Worm (Caenorhabditis elegans) whole organism, early embryonic: ENCODE measurements around the gene col-10.

Experiments used
- B0310.2 ChIP-seq: sonication (generic microtip); optimal IDR thresholded peaks from 2 replicates; lab custom pipeline; 2016; ENCODE audit warnings: mild to moderate bottlenecking, missing genetic modification characterization, missing compliant biosample characterization
- F13C5.2 ChIP-seq: sonication (generic microtip); optimal IDR thresholded peaks from 2 replicates; lab custom pipeline; 2017; ENCODE audit warnings: mild to moderate bottlenecking, missing genetic modification characterization, inconsistent platforms, missing compliant biosample characterization
- aly-1 ChIP-seq: sonication (generic microtip); optimal IDR thresholded peaks from 2 replicates; lab custom pipeline; 2016; ENCODE audit warnings: missing genetic modification characterization, missing compliant biosample characterization
- ama-1 ChIP-seq: fragments of 150-350 bp; optimal IDR thresholded peaks from 2 replicates; lab custom pipeline; 2014
- ceh-13 ChIP-seq: fragments of 200-800 bp; sonication (Bioruptor generic); optimal IDR thresholded peaks from 2 replicates; lab custom pipeline; 2018; ENCODE audit warnings: mild to moderate bottlenecking, missing genetic modification characterization, missing compliant biosample characterization
- ceh-36 ChIP-seq: sonication (generic microtip); optimal IDR thresholded peaks from 2 replicates; lab custom pipeline; 2016; ENCODE audit warnings: missing genetic modification characterization, inconsistent platforms, missing compliant biosample characterization
- ets-7 ChIP-seq: sonication (generic microtip); optimal IDR thresholded peaks from 2 replicates; lab custom pipeline; 2016; ENCODE audit warnings: missing genotype, missing genetic modification characterization, missing compliant biosample characterization
- flt-1 ChIP-seq: fragments of 200-800 bp; sonication (Bioruptor generic); IDR thresholded peaks from 2 replicates; pipeline ENCODE4 v1.3.6; 2022; ENCODE audit warnings: missing genetic modification characterization, missing compliant biosample characterization
- hmbx-1 ChIP-seq: sonication (generic microtip); optimal IDR thresholded peaks from 2 replicates; lab custom pipeline; 2016; ENCODE audit warnings: mild to moderate bottlenecking, missing genetic modification characterization, missing compliant biosample characterization
- hmg-4 ChIP-seq: fragments of 200-800 bp; sonication (Bioruptor generic); optimal IDR thresholded peaks from 2 replicates; lab custom pipeline; 2018; ENCODE audit warnings: mild to moderate bottlenecking, missing genetic modification characterization, missing compliant biosample characterization
- hnd-1 ChIP-seq: sonication (generic microtip); optimal IDR thresholded peaks from 2 replicates; lab custom pipeline; 2016; ENCODE audit warnings: missing genetic modification characterization, missing compliant biosample characterization
- pes-1 ChIP-seq: fragments of 200-800 bp; sonication (Bioruptor generic); IDR thresholded peaks from 2 replicates; pipeline ENCODE4 v1.3.6; 2022; ENCODE audit warnings: missing genetic modification reagents, missing genetic modification characterization, missing compliant biosample characterization
- scrt-1 ChIP-seq: fragments of 200-800 bp; sonication (Bioruptor generic); IDR thresholded peaks from 2 replicates; pipeline ENCODE4 v1.3.6; 2022; ENCODE audit warnings: missing genetic modification characterization, missing compliant biosample characterization
- sea-1 ChIP-seq: fragments of 200-800 bp; sonication (Bioruptor generic); conservative IDR thresholded peaks from 2 replicates; pipeline ENCODE4 v1.3.6; 2022; ENCODE audit warnings: missing genetic modification characterization, missing compliant biosample characterization
- tbx-11 ChIP-seq: fragments of 200-800 bp; sonication (Bioruptor generic); IDR thresholded peaks from 2 replicates; pipeline ENCODE4 v1.3.6; 2022; ENCODE audit warnings: missing genetic modification characterization, missing compliant biosample characterization
- tbx-37 ChIP-seq: fragments of 200-800 bp; sonication (Bioruptor generic); conservative IDR thresholded peaks from 2 replicates; pipeline ENCODE4 v1.3.6; 2022; ENCODE audit warnings: missing genetic modification reagents, missing genetic modification characterization, missing compliant biosample characterization
- tra-4 ChIP-seq: sonication (generic microtip); optimal IDR thresholded peaks from 2 replicates; lab custom pipeline; 2017; ENCODE audit warnings: missing genetic modification characterization, missing compliant biosample characterization

col-10 gene

ce11 chrV:9168089-9168488 is 3.0 kb upstream of the col-10 start, which contains the start of gene B0222.11:
TSS of gene B0222.11 (minus strand) at chrV:9168189.
- TF ChIP-seq ets-7 (tag; lab: Kevin White, UChicago) (no peak), tra-4 (tag; lab: Kevin White, UChicago) (no peak), tbx-37 (GFP tag; lab: Robert Waterston, UW) (no peak), hmg-4 (no peak), tbx-11 (GFP tag; lab: Robert Waterston, UW) (no peak), aly-1 (tag; lab: Kevin White, UChicago) (no peak), F13C5.2 (tag; lab: Kevin White, UChicago) (no peak), B0310.2 (tag; lab: Kevin White, UChicago) (no peak), hmbx-1 (tag; lab: Kevin White, UChicago) (no peak), ceh-13 (GFP tag; lab: Kevin White, UChicago) (no peak), scrt-1 (GFP tag; lab: Robert Waterston, UW) (no peak), hnd-1 (tag; lab: Kevin White, UChicago) (no peak), pes-1 (GFP tag; lab: Robert Waterston, UW) (no peak), sea-1 (GFP tag; lab: Robert Waterston, UW) (no peak), flt-1 (GFP tag; lab: Robert Waterston, UW) (no peak), ama-1 (lab: Kevin White, UChicago) (no peak), ceh-36 (tag; lab: Kevin White, UChicago) (no peak)

ce11 chrV:9166306-9166705 is 1.2 kb upstream of the col-10 start:
- no peak for TF ChIP-seq tbx-11 (GFP tag; lab: Robert Waterston, UW)
- TF ChIP-seq tbx-37 (GFP tag; lab: Robert Waterston, UW): no peak
- TF ChIP-seq hnd-1 (tag; lab: Kevin White, UChicago): no peak
- TF ChIP-seq F13C5.2 (tag; lab: Kevin White, UChicago): no peak
- TF ChIP-seq scrt-1 (GFP tag; lab: Robert Waterston, UW): no peak
- TF ChIP-seq flt-1 (GFP tag; lab: Robert Waterston, UW): no peak
- no peak for TF ChIP-seq tra-4 (tag; lab: Kevin White, UChicago)
- TF ChIP-seq ama-1 (lab: Kevin White, UChicago): no peak
- TF ChIP-seq sea-1 (GFP tag; lab: Robert Waterston, UW): no peak
- TF ChIP-seq aly-1 (tag; lab: Kevin White, UChicago): no peak
- TF ChIP-seq ceh-13 (GFP tag; lab: Kevin White, UChicago): no peak
- no peak for TF ChIP-seq hmbx-1 (tag; lab: Kevin White, UChicago)
- no peak for TF ChIP-seq ceh-36 (tag; lab: Kevin White, UChicago)
- TF ChIP-seq B0310.2 (tag; lab: Kevin White, UChicago): no peak
- no peak for TF ChIP-seq ets-7 (tag; lab: Kevin White, UChicago)
- TF ChIP-seq pes-1 (GFP tag; lab: Robert Waterston, UW): no peak
- TF ChIP-seq hmg-4: no peak

ce11 chrV:9163897-9164296 is 1.2 kb downstream of the col-10 start:
- no peak for TF ChIP-seq ama-1 (lab: Kevin White, UChicago)
- TF ChIP-seq tbx-37 (GFP tag; lab: Robert Waterston, UW): no peak
- TF ChIP-seq aly-1 (tag; lab: Kevin White, UChicago): no peak
- no peak for TF ChIP-seq scrt-1 (GFP tag; lab: Robert Waterston, UW)
- TF ChIP-seq hmbx-1 (tag; lab: Kevin White, UChicago): no peak
- no peak for TF ChIP-seq pes-1 (GFP tag; lab: Robert Waterston, UW)
- TF ChIP-seq flt-1 (GFP tag; lab: Robert Waterston, UW): no peak
- TF ChIP-seq tra-4 (tag; lab: Kevin White, UChicago): no peak
- no peak for TF ChIP-seq F13C5.2 (tag; lab: Kevin White, UChicago)

- no peak for TF ChIP-seq aly-1 (tag; lab: Kevin White, UChicago)
- TF ChIP-seq ama-1 (lab: Kevin White, UChicago): no peak
- TF ChIP-seq tbx-11 (GFP tag; lab: Robert Waterston, UW): no peak
- no peak for TF ChIP-seq tra-4 (tag; lab: Kevin White, UChicago)
- TF ChIP-seq ceh-36 (tag; lab: Kevin White, UChicago): no peak
- TF ChIP-seq flt-1 (GFP tag; lab: Robert Waterston, UW): no peak
- TF ChIP-seq hnd-1 (tag; lab: Kevin White, UChicago): no peak
- no peak for TF ChIP-seq hmg-4
- no peak for TF ChIP-seq tbx-37 (GFP tag; lab: Robert Waterston, UW)
Measured at ce11 chrV:9162955-9163468, 2.1 kb downstream of the col-10 start, which contains the start of gene col-145. TSS of gene col-145 (minus strand) at chrV:9163005.

- TF ChIP-seq aly-1 (tag; lab: Kevin White, UChicago) (no peak), ceh-13 (GFP tag; lab: Kevin White, UChicago) (no peak), B0310.2 (tag; lab: Kevin White, UChicago) (no peak), hnd-1 (tag; lab: Kevin White, UChicago) (no peak), ceh-36 (tag; lab: Kevin White, UChicago) (no peak), tbx-11 (GFP tag; lab: Robert Waterston, UW) (no peak), pes-1 (GFP tag; lab: Robert Waterston, UW) (no peak), scrt-1 (GFP tag; lab: Robert Waterston, UW) (no peak), sea-1 (GFP tag; lab: Robert Waterston, UW) (no peak), hmg-4 (no peak), ets-7 (tag; lab: Kevin White, UChicago) (no peak), hmbx-1 (tag; lab: Kevin White, UChicago) (no peak), F13C5.2 (tag; lab: Kevin White, UChicago) (no peak), ama-1 (lab: Kevin White, UChicago) (no peak), tra-4 (tag; lab: Kevin White, UChicago) (no peak), tbx-37 (GFP tag; lab: Robert Waterston, UW) (no peak), flt-1 (GFP tag; lab: Robert Waterston, UW) (no peak)
Measured at ce11 chrV:9162118-9162729, 2.9 kb downstream of the col-10 start.
